Worm (Caenorhabditis elegans) whole organism, L4 larva: ENCODE data around the gene C04G2.10.

Source experiments
- aly-2 ChIP-seq: sonication (generic microtip); optimal IDR thresholded peaks from 2 replicates; lab custom pipeline; 2018; ENCODE audit warnings: missing biosample characterization, missing genetic modification characterization
- ama-1 ChIP-seq: fragments of 150-350 bp; optimal IDR thresholded peaks from 2 replicates; lab custom pipeline; 2014; ENCODE audit warnings: inconsistent platforms, mixed read lengths
- hlh-30 ChIP-seq: sonication (generic microtip); optimal IDR thresholded peaks from 2 replicates; lab custom pipeline; 2017; ENCODE audit warnings: antibody characterized with exemption, mild to moderate bottlenecking, missing genetic modification characterization, missing compliant biosample characterization; ENCODE audit not compliant: insufficient read depth
- mep-1 ChIP-seq: fragments of 150-350 bp; sonication (generic microtip); optimal IDR thresholded peaks from 3 replicates; lab custom pipeline; 2014; ENCODE audit warnings: missing biosample characterization, missing genetic modification characterization
- sdz-12 ChIP-seq: fragments of 200-800 bp; sonication (Bioruptor generic); optimal IDR thresholded peaks from 2 replicates; lab custom pipeline; 2018; ENCODE audit warnings: mild to moderate bottlenecking, missing genetic modification characterization, missing compliant biosample characterization

DNA sequence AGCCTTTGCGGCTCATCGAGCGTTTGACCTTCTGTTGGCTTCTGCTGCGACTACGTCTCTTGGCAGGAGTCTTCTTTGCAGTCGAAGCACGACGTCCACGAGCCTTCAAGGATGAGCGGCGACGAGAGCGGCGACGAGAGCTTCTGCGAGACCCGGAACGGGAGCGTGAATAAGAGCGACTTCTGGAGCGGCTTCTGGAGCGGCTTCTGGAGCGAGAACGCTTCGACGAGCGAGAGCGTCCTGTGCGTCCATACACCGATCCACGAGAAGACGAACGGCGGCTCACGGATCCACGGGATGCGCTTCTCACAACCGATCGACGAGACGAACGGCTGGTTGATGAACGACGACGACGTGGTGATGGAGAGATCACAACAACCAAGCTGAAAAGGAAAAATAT lies 4.4 kb upstream of the C04G2.10 start:
- TF ChIP-seq ama-1 (lab: Kevin White, UChicago) (no peak), aly-2 (tag; lab: Kevin White, UChicago) (no peak), hlh-30 (no peak), mep-1 (tag; lab: Kevin White, UChicago) (no peak), sdz-12 (GFP tag; lab: Kevin White, UChicago) (no peak)
